Worm (Caenorhabditis elegans) whole organism, L4 larva: ENCODE data around the gene gad-1.

Source experiments
- F49E8.2 ChIP-seq: sonication (generic microtip); optimal IDR thresholded peaks from 2 replicates; lab custom pipeline; 2016; ENCODE audit warnings: missing compliant biosample characterization, mild to moderate bottlenecking, missing genetic modification characterization, borderline replicate concordance
- T20F7.1 ChIP-seq: fragments of 200-800 bp; sonication (Bioruptor generic); optimal IDR thresholded peaks from 2 replicates; lab custom pipeline; 2018; ENCODE audit warnings: mild to moderate bottlenecking, missing genetic modification characterization, missing compliant biosample characterization
- Y75B8A.6 ChIP-seq: fragments of 200-800 bp; sonication (Bioruptor generic); IDR thresholded peaks from 2 replicates; pipeline ENCODE4 v1.3.6; 2022; ENCODE audit warnings: missing genetic modification reagents, missing genetic modification characterization, missing compliant biosample characterization
- ZK337.2 ChIP-seq: fragments of 200-800 bp; sonication (Bioruptor generic); IDR thresholded peaks from 2 replicates; pipeline ENCODE4 v1.3.6; 2022; ENCODE audit warnings: missing genetic modification reagents, missing genetic modification characterization, missing compliant biosample characterization
- aha-1 ChIP-seq: fragments of 150-350 bp; peaks from one replicate; lab custom pipeline; 2014; ENCODE audit warnings: missing biosample characterization, missing genetic modification characterization
- attf-4 ChIP-seq: sonication (generic microtip); optimal IDR thresholded peaks from 3 replicates; lab custom pipeline; 2017; ENCODE audit warnings: missing biosample characterization, missing genetic modification characterization
- ceh-28 ChIP-seq: fragments of 150-350 bp; optimal IDR thresholded peaks from 2 replicates; lab custom pipeline; 2014; ENCODE audit warnings: missing biosample characterization, missing genetic modification reagents, missing genetic modification characterization
- ces-1 ChIP-seq: fragments of 150-350 bp; sonication (generic microtip); optimal IDR thresholded peaks from 4 replicates; lab custom pipeline; 2014; ENCODE audit warnings: missing biosample characterization, missing genetic modification reagents, missing genetic modification characterization
- daf-16 ChIP-seq, 3 experiments: sonication (generic microtip); optimal IDR thresholded peaks; 2 replicates each; lab custom pipeline; 2016 to 2017; ENCODE audit warnings: missing genetic modification characterization in 3 of 3, missing genetic modification reagents in 3 of 3, mild to moderate bottlenecking in 2 of 3, missing compliant biosample characterization in 2 of 3, missing biosample characterization in 1 of 3, moderate library complexity in 1 of 3
- dmd-6 ChIP-seq: fragments of 200-800 bp; sonication (Bioruptor generic); IDR thresholded peaks from 2 replicates; pipeline ENCODE4 v1.3.6; 2022; ENCODE audit warnings: missing genetic modification reagents, missing genetic modification characterization, missing compliant biosample characterization
- dmd-9 ChIP-seq: fragments of 200-800 bp; sonication (Bioruptor generic); IDR thresholded peaks from 2 replicates; pipeline ENCODE4 v1.3.6; 2022; ENCODE audit warnings: missing genetic modification reagents, missing genetic modification characterization, missing compliant biosample characterization
- dpl-1 ChIP-seq: fragments of 150-350 bp; optimal IDR thresholded peaks from 2 replicates; lab custom pipeline; 2014; ENCODE audit warnings: missing biosample characterization, missing genetic modification reagents, missing genetic modification characterization
- dve-1 ChIP-seq: sonication (generic microtip); optimal IDR thresholded peaks from 2 replicates; lab custom pipeline; 2017; ENCODE audit warnings: antibody characterized with exemption, mild to moderate bottlenecking, missing genetic modification characterization, missing compliant biosample characterization; ENCODE audit not compliant: insufficient read depth
- egl-43 ChIP-seq: fragments of 200-800 bp; sonication (Bioruptor generic); IDR thresholded peaks from 2 replicates; pipeline ENCODE4 v1.3.6; 2022; ENCODE audit warnings: missing genetic modification reagents, missing genetic modification characterization, missing compliant biosample characterization
- hif-1 ChIP-seq, 2 experiments: sonication (generic microtip); optimal IDR thresholded peaks; 2 replicates each; lab custom pipeline; 2016 to 2017; ENCODE audit warnings: missing compliant biosample characterization in 2 of 2, missing genetic modification characterization in 2 of 2, missing genetic modification reagents in 2 of 2, missing genotype in 2 of 2, mild to moderate bottlenecking in 1 of 2
- hlh-11 ChIP-seq: fragments of 200-800 bp; sonication (Bioruptor generic); optimal IDR thresholded peaks from 2 replicates; lab custom pipeline; 2018; ENCODE audit warnings: mild to moderate bottlenecking, missing genetic modification characterization, missing compliant biosample characterization
- hlh-30 ChIP-seq: sonication (generic microtip); optimal IDR thresholded peaks from 2 replicates; lab custom pipeline; 2017; ENCODE audit warnings: antibody characterized with exemption, mild to moderate bottlenecking, missing genetic modification characterization, missing compliant biosample characterization; ENCODE audit not compliant: insufficient read depth
- jun-1 ChIP-seq: fragments of 150-350 bp; optimal IDR thresholded peaks from 2 replicates; lab custom pipeline; 2014; ENCODE audit warnings: missing biosample characterization, missing genetic modification reagents, missing genetic modification characterization
- lin-1 ChIP-seq: fragments of 200-800 bp; sonication (Bioruptor generic); IDR thresholded peaks from 2 replicates; pipeline ENCODE4 v1.3.6; 2022; ENCODE audit warnings: missing genetic modification reagents, missing genetic modification characterization, missing compliant biosample characterization
- lin-13 ChIP-seq: fragments of 150-350 bp; optimal IDR thresholded peaks from 2 replicates; lab custom pipeline; 2014; ENCODE audit warnings: missing biosample characterization, missing genetic modification reagents, missing genetic modification characterization
- lin-38 ChIP-seq: fragments of 200-800 bp; sonication (Bioruptor generic); IDR thresholded peaks from 2 replicates; pipeline ENCODE4 v1.3.6; 2022; ENCODE audit warnings: missing genetic modification reagents, missing genetic modification characterization, missing compliant biosample characterization
- lin-39 ChIP-seq: fragments of 150-350 bp; optimal IDR thresholded peaks from 2 replicates; lab custom pipeline; 2014; ENCODE audit warnings: missing biosample characterization, missing genetic modification reagents, missing genetic modification characterization
- lsy-2 ChIP-seq, 2 experiments: fragments of 150-350 bp in 1 of 2; sonication (generic microtip) in 1 of 2; optimal IDR thresholded peaks; 2 replicates each; lab custom pipeline; 2014 to 2017; ENCODE audit warnings: missing biosample characterization in 2 of 2, missing genetic modification characterization in 2 of 2
- madf-5 ChIP-seq, 2 experiments: fragments of 200-800 bp; sonication (Bioruptor generic); IDR thresholded peaks; 2 replicates each; pipeline ENCODE4 v1.3.6; 2022; ENCODE audit warnings: missing compliant biosample characterization in 2 of 2, missing genetic modification characterization in 2 of 2
- mdl-1 ChIP-seq, 2 experiments: fragments of 150-350 bp in 1 of 2; sonication (generic microtip) in 1 of 2; optimal IDR thresholded peaks; 2 replicates each; lab custom pipeline; 2014 to 2017; ENCODE audit warnings: missing biosample characterization in 2 of 2, missing genetic modification characterization in 2 of 2
- mep-1 ChIP-seq: fragments of 150-350 bp; sonication (generic microtip); optimal IDR thresholded peaks from 3 replicates; lab custom pipeline; 2014; ENCODE audit warnings: missing biosample characterization, missing genetic modification characterization
- mes-2 ChIP-seq: sonication (generic microtip); optimal IDR thresholded peaks from 2 replicates; lab custom pipeline; 2016; ENCODE audit warnings: missing genotype, mild to moderate bottlenecking, missing genetic modification characterization, missing compliant biosample characterization; ENCODE audit not compliant: poor library complexity, severe bottlenecking
- nhr-11 ChIP-seq: fragments of 150-350 bp; optimal IDR thresholded peaks from 2 replicates; lab custom pipeline; 2014; ENCODE audit warnings: missing biosample characterization, missing genetic modification characterization
- nhr-28 ChIP-seq: fragments of 150-350 bp; optimal IDR thresholded peaks from 2 replicates; lab custom pipeline; 2014; ENCODE audit warnings: missing biosample characterization, missing genetic modification characterization
- nhr-48 ChIP-seq: sonication (generic microtip); optimal IDR thresholded peaks from 2 replicates; lab custom pipeline; 2016; ENCODE audit warnings: mild to moderate bottlenecking, missing genetic modification characterization, missing compliant biosample characterization
- nhr-6 ChIP-seq: fragments of 150-350 bp; optimal IDR thresholded peaks from 2 replicates; lab custom pipeline; 2014; ENCODE audit warnings: missing biosample characterization, missing genetic modification characterization
- nhr-76 ChIP-seq: fragments of 150-350 bp; optimal IDR thresholded peaks from 2 replicates; lab custom pipeline; 2014; ENCODE audit warnings: missing biosample characterization, missing genetic modification characterization
- nhr-77 ChIP-seq: fragments of 150-350 bp; optimal IDR thresholded peaks from 2 replicates; lab custom pipeline; 2014; ENCODE audit warnings: missing biosample characterization, missing genetic modification characterization
- php-3 ChIP-seq: fragments of 200-800 bp; sonication (Bioruptor generic); IDR thresholded peaks from 2 replicates; pipeline ENCODE4 v1.3.6; 2022; ENCODE audit warnings: missing genetic modification reagents, missing genetic modification characterization, missing compliant biosample characterization
- pqm-1 ChIP-seq: sonication (generic microtip); optimal IDR thresholded peaks from 2 replicates; lab custom pipeline; 2017; ENCODE audit warnings: missing biosample characterization, missing genetic modification characterization
- rbr-2 ChIP-seq: sonication (generic microtip); optimal IDR thresholded peaks from 2 replicates; lab custom pipeline; 2016; ENCODE audit warnings: missing genotype, missing genetic modification characterization, missing compliant biosample characterization
- skn-1 ChIP-seq: fragments of 150-350 bp; optimal IDR thresholded peaks from 2 replicates; lab custom pipeline; 2014; ENCODE audit warnings: missing biosample characterization, missing genetic modification characterization
- tra-1 ChIP-seq: fragments of 200-800 bp; sonication (Bioruptor generic); IDR thresholded peaks from 2 replicates; pipeline ENCODE4 v1.3.6; 2022; ENCODE audit warnings: missing genetic modification reagents, missing genetic modification characterization, missing compliant biosample characterization
- unc-130 ChIP-seq: sonication (generic microtip); optimal IDR thresholded peaks from 2 replicates; lab custom pipeline; 2016; ENCODE audit warnings: missing genetic modification reagents, missing genetic modification characterization, missing compliant biosample characterization
- unc-62 ChIP-seq, 3 experiments: fragments of 150-350 bp in 1 of 3; sonication (generic microtip); optimal IDR thresholded peaks in 2 of 3; peaks in 1 of 3; 1 replicate in 1 of 3; 2 replicates in 2 of 3; lab custom pipeline; 2014 to 2017; ENCODE audit warnings: missing biosample characterization in 3 of 3, missing genetic modification characterization in 3 of 3, missing genetic modification reagents in 3 of 3, missing genotype in 1 of 3
- zip-2 ChIP-seq: fragments of 150-350 bp; optimal IDR thresholded peaks from 2 replicates; lab custom pipeline; 2014; ENCODE audit warnings: missing biosample characterization, missing genetic modification characterization

The gad-1 gene

DNA sequence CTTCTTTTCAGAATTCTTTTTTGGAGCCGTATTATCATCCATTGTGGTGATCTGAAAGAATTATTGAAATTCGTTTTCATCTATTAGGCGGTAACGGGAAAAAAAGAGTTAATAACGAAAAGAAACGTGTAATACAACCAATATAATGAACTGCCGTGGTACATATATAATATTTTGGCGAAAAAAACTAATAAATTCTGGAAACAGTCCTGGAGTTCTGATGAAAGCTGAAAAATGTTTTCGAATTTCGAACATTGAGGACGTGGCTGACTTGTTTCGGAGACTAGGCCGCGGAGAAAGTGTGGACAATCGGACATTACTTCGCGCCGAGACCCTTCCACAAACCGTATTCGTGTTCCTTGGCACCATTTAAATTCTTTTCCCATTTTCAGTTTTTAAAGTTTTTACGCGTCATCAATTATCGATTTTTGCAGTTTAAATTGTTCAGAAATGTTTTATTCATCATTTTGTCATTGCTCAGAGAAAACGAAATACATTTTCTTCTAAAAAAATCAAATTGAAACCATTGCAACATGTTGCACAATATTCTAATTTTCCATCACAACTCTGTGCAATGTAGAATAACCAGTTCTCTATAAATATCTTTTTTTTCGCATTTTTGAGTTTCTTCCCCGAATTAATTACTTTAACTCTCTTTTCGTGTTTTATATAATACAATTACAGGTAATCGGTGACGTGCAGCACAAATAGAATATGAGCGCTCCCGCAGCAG lies at the start of gene gad-1, which contains the start of gene erfa-1:
Gene gad-1 (minus strand): TSS at position 51 of the 733 bp plus-strand sequence.
Gene erfa-1 (plus strand): TSS at position 683 of the 733 bp plus-strand sequence.
- TF ChIP-seq dve-1 (tag; lab: Kevin White, UChicago): peak; percentile 63
- TF ChIP-seq dpl-1 (GFP tag; lab: Kevin White, UChicago): peak; percentile 65
- TF ChIP-seq rbr-2 (tag; lab: Kevin White, UChicago): peak; percentile 10
- peak; percentile 70 for TF ChIP-seq zip-2 (tag; lab: Kevin White, UChicago)
- TF ChIP-seq ZK337.2 (GFP tag; lab: Robert Waterston, UW): no peak
- TF ChIP-seq skn-1 (tag; lab: Kevin White, UChicago): no peak
- no peak for TF ChIP-seq nhr-76 (tag; lab: Kevin White, UChicago)
- peak in 1 of 2 experiments; percentile 57 for TF ChIP-seq unc-62 (GFP tag; optimal IDR thresholded peaks at IDR 0.05 in 1 of 2; lab: Kevin White, UChicago)
- TF ChIP-seq unc-62 (tag; optimal IDR thresholded peaks at IDR 0.05; lab: Kevin White, UChicago): no peak
- peak in 1 of 2 experiments; percentile 88 for TF ChIP-seq lsy-2 (tag; optimal IDR thresholded peaks at IDR 0.05; lab: Kevin White, UChicago)
- peak; percentile 77 for TF ChIP-seq lin-13
- no peak for TF ChIP-seq tra-1 (GFP tag; lab: Robert Waterston, UW)
- TF ChIP-seq mdl-1 (tag; optimal IDR thresholded peaks at IDR 0.05; lab: Kevin White, UChicago): no peak
- TF ChIP-seq lin-38 (GFP tag; lab: Robert Waterston, UW): peak; percentile 86
- TF ChIP-seq dmd-9 (GFP tag; lab: Robert Waterston, UW): no peak
- TF ChIP-seq hlh-11: peak; percentile 14
- peak; percentile 39 for TF ChIP-seq T20F7.1
- TF ChIP-seq php-3 (GFP tag; lab: Robert Waterston, UW): no peak
- TF ChIP-seq hif-1 (tag; optimal IDR thresholded peaks at IDR 0.05; lab: Kevin White, UChicago): peak in 1 of 2 experiments; percentile 75
- peak; percentile 62 for TF ChIP-seq mep-1 (tag; lab: Kevin White, UChicago)
- TF ChIP-seq mes-2 (tag; lab: Kevin White, UChicago): peak; percentile 95
- TF ChIP-seq nhr-11 (tag; lab: Kevin White, UChicago): peak; percentile 48
- TF ChIP-seq nhr-77 (tag; lab: Kevin White, UChicago): peak; percentile 68
- no peak for TF ChIP-seq daf-16 (GFP tag; optimal IDR thresholded peaks at IDR 0.05; lab: Kevin White, UChicago)
- peak; percentile 51 for TF ChIP-seq daf-16 (tag; optimal IDR thresholded peaks at IDR 0.05; lab: Kevin White, UChicago)
- no peak for TF ChIP-seq attf-4 (tag; lab: Kevin White, UChicago)
- peak; percentile 56 for TF ChIP-seq ceh-28
- TF ChIP-seq lin-39 (tag; lab: Kevin White, UChicago): no peak
- no peak for TF ChIP-seq madf-5 (GFP tag; IDR thresholded peaks at IDR 0.05; lab: Robert Waterston, UW)
- TF ChIP-seq hlh-30 (tag; lab: Kevin White, UChicago): peak; percentile 48
- no peak for TF ChIP-seq egl-43 (GFP tag; lab: Robert Waterston, UW)
- TF ChIP-seq nhr-28 (tag; lab: Kevin White, UChicago): peak; percentile 52
- no peak for TF ChIP-seq Y75B8A.6 (GFP tag; lab: Robert Waterston, UW)
- TF ChIP-seq aha-1 (tag; lab: Kevin White, UChicago): peak; percentile 70
- no peak for TF ChIP-seq F49E8.2
- TF ChIP-seq unc-130 (GFP tag; lab: Kevin White, UChicago): peak; percentile 75
- peak; percentile 12 for TF ChIP-seq nhr-6 (tag; lab: Kevin White, UChicago)
- TF ChIP-seq, all 104 proteins: peak for 22

DNA sequence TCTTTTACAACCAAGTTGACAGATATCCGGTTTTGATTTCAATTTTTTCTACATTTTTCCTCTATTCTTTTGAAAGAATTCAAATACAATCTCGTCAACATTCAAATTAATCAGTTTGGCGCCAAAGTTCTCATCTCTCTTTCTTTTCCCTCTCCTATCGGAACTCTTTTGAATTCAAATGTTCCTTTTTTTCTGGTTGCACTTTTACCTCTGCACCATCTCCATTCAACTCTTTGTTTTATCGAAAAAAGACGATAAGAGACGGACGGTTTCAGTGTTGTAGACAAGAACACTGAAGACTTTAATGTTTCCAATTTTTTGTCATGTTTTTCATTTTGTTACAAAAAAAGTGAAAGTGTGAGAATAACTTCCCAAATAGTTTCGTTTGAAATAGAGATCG lies 42.7 kb upstream of the gad-1 start:
- peak; percentile 90 for TF ChIP-seq pqm-1 (tag; lab: Kevin White, UChicago)
- TF ChIP-seq nhr-28 (tag; lab: Kevin White, UChicago): peak; percentile 72
- TF ChIP-seq nhr-48 (tag; lab: Kevin White, UChicago): no peak
- TF ChIP-seq dpl-1 (GFP tag; lab: Kevin White, UChicago): peak; percentile 36
- TF ChIP-seq ceh-28: no peak
- TF ChIP-seq dmd-6 (GFP tag; lab: Robert Waterston, UW): peak; percentile 60
- no peak for TF ChIP-seq aha-1 (tag; lab: Kevin White, UChicago)
- peak; percentile 61 for TF ChIP-seq hlh-11
- peak; percentile 43 for TF ChIP-seq nhr-77 (tag; lab: Kevin White, UChicago)
- no peak for TF ChIP-seq ces-1
- TF ChIP-seq mep-1 (tag; lab: Kevin White, UChicago): peak; percentile 18
- no peak for TF ChIP-seq jun-1 (tag; lab: Kevin White, UChicago)
- TF ChIP-seq dve-1 (tag; lab: Kevin White, UChicago): peak; percentile 83
- no peak for TF ChIP-seq daf-16 (GFP tag; optimal IDR thresholded peaks at IDR 0.05; lab: Kevin White, UChicago)
- TF ChIP-seq daf-16 (tag; optimal IDR thresholded peaks at IDR 0.05; lab: Kevin White, UChicago): peak; percentile 77
- TF ChIP-seq lin-1: peak; percentile 46; the same call in 1 of the 2 replicates
